Worm (Caenorhabditis elegans) whole organism, midembryonic: ENCODE measurements around the gene paqr-3.

Source experiments
- T22C8.4 ChIP-seq: fragments of 200-800 bp; sonication (Bioruptor generic); IDR thresholded peaks from 2 replicates; pipeline ENCODE4 v1.3.6; 2022; ENCODE audit warnings: missing genetic modification characterization, missing compliant biosample characterization
- cog-1 ChIP-seq: sonication (generic microtip); optimal IDR thresholded peaks from 2 replicates; lab custom pipeline; 2016; ENCODE audit warnings: missing genetic modification characterization, missing compliant biosample characterization
- flt-1 ChIP-seq: fragments of 200-800 bp; sonication (Bioruptor generic); IDR thresholded peaks from 2 replicates; pipeline ENCODE4 v1.3.6; 2022; ENCODE audit warnings: missing genetic modification characterization, missing compliant biosample characterization
- klf-2 ChIP-seq: fragments of 200-800 bp; sonication (Bioruptor generic); conservative IDR thresholded peaks from 2 replicates; pipeline ENCODE4 v1.3.6; 2022; ENCODE audit warnings: missing genetic modification reagents, missing genetic modification characterization, missing compliant biosample characterization
- med-1 ChIP-seq: sonication (generic microtip); optimal IDR thresholded peaks from 2 replicates; lab custom pipeline; 2017; ENCODE audit warnings: missing genetic modification characterization, mild to moderate bottlenecking, missing compliant biosample characterization, antibody characterized with exemption, missing genetic modification reagents; ENCODE audit not compliant: insufficient read depth
- ref-1 ChIP-seq: fragments of 200-800 bp; sonication (Bioruptor generic); conservative IDR thresholded peaks from 2 replicates; pipeline ENCODE4 v1.3.6; 2022; ENCODE audit warnings: missing genetic modification reagents, missing genetic modification characterization, missing compliant biosample characterization
- tab-1 ChIP-seq: fragments of 200-800 bp; sonication (Bioruptor generic); IDR thresholded peaks from 2 replicates; pipeline ENCODE4 v1.3.6; 2022; ENCODE audit warnings: missing genetic modification characterization, missing compliant biosample characterization
- ztf-23 ChIP-seq: fragments of 200-800 bp; sonication (Bioruptor generic); IDR thresholded peaks from 2 replicates; pipeline ENCODE4 v1.3.6; 2022; ENCODE audit warnings: missing genetic modification reagents, missing genetic modification characterization, missing compliant biosample characterization
- ztf-29 ChIP-seq: fragments of 200-800 bp; sonication (Bioruptor generic); IDR thresholded peaks from 2 replicates; pipeline ENCODE4 v1.3.6; 2022; ENCODE audit warnings: missing genetic modification reagents, missing genetic modification characterization, missing compliant biosample characterization

- TF ChIP-seq cog-1 (tag; lab: Kevin White, UChicago) (no peak), tab-1 (no peak), klf-2 (GFP tag; lab: Robert Waterston, UW) (no peak), flt-1 (no peak), med-1 (GFP tag; lab: Kevin White, UChicago) (no peak), ztf-23 (no peak), T22C8.4 (no peak), ref-1 (GFP tag; lab: Robert Waterston, UW) (no peak), ztf-29 (GFP tag; lab: Robert Waterston, UW) (no peak)
Measured at ce11 chrIV:14414200-14414599, 30.7 kb upstream of the paqr-3 start.
